Worm (Caenorhabditis elegans) whole organism, L4 larva: ENCODE results near the gene noca-1.

Source experiments
- F44E2.7 ChIP-seq: fragments of 200-800 bp; sonication (Bioruptor generic); IDR thresholded peaks from 2 replicates; pipeline ENCODE4 v2.1.2; 2022; ENCODE audit warnings: missing genetic modification characterization, missing compliant biosample characterization
- fos-1 ChIP-seq: fragments of 150-350 bp; optimal IDR thresholded peaks from 2 replicates; lab custom pipeline; 2014; ENCODE audit warnings: missing biosample characterization, missing genetic modification characterization
- lin-39 ChIP-seq: fragments of 150-350 bp; optimal IDR thresholded peaks from 2 replicates; lab custom pipeline; 2014; ENCODE audit warnings: missing biosample characterization, missing genetic modification reagents, missing genetic modification characterization
- lsy-2 ChIP-seq, 2 experiments: fragments of 150-350 bp in 1 of 2; sonication (generic microtip) in 1 of 2; optimal IDR thresholded peaks; 2 replicates each; lab custom pipeline; 2014 to 2017; ENCODE audit warnings: missing biosample characterization in 2 of 2, missing genetic modification characterization in 2 of 2
- nhr-10 ChIP-seq: fragments of 150-350 bp; optimal IDR thresholded peaks from 2 replicates; lab custom pipeline; 2014; ENCODE audit warnings: missing biosample characterization, missing genetic modification characterization
- php-3 ChIP-seq: fragments of 200-800 bp; sonication (Bioruptor generic); IDR thresholded peaks from 2 replicates; pipeline ENCODE4 v1.3.6; 2022; ENCODE audit warnings: missing genetic modification reagents, missing genetic modification characterization, missing compliant biosample characterization
- pqm-1 ChIP-seq: sonication (generic microtip); optimal IDR thresholded peaks from 2 replicates; lab custom pipeline; 2017; ENCODE audit warnings: missing biosample characterization, missing genetic modification characterization

DNA sequence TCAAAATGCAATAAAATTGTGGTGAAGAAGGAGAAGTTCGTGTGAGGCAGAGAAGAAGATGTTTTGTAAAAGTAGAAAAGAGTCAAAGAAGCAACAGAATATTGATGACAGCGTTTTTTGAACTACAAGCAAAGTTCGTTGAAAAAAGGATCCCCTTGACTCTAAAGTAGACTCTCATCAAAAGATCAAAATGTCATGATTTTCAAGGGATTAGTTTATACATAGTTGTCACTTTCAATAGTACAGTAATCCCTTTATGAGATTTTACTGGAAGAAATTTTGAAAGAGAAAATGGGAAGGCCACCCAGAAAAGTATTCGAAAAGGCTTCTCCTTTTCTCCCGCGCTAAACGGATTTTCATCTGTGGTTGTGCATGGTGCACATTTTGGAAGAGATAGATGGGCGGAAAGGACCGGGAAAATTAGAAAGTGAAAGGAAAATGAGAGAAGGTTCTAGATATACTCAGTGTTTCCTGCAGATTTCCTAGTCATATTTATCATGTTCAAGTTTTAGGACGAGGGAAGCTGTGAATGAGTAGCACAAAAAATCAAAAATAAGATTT lies 39.7 kb upstream of the noca-1 start:
- TF ChIP-seq nhr-10 (tag; lab: Kevin White, UChicago) (no peak), fos-1 (no peak), php-3 (GFP tag; lab: Robert Waterston, UW) (no peak), pqm-1 (tag; lab: Kevin White, UChicago) (no peak), lsy-2 (tag; optimal IDR thresholded peaks at IDR 0.05; lab: Kevin White, UChicago) (no peak), lin-39 (tag; lab: Kevin White, UChicago) (no peak), F44E2.7 (GFP tag; lab: Robert Waterston, UW) (no peak)
